Worm (Caenorhabditis elegans) whole organism, young adult: ENCODE results near the gene R03A10.5.

Source experiments
- efl-1 ChIP-seq: fragments of 150-350 bp; optimal IDR thresholded peaks from 2 replicates; lab custom pipeline; 2014; ENCODE audit warnings: missing biosample characterization, missing genetic modification reagents, missing genetic modification characterization
- hlh-26 ChIP-seq: fragments of 200-800 bp; sonication (Bioruptor generic); conservative IDR thresholded peaks from 2 replicates; pipeline ENCODE4 v1.3.6; 2022; ENCODE audit warnings: missing genetic modification reagents, missing genetic modification characterization, missing compliant biosample characterization
- tbp1 ChIP-seq: fragments of 200-800 bp; sonication (Bioruptor generic); optimal IDR thresholded peaks from 2 replicates; lab custom pipeline; 2018; ENCODE audit warnings: mild to moderate bottlenecking, missing genetic modification characterization, missing compliant biosample characterization
- ztf-6 ChIP-seq: fragments of 200-800 bp; sonication (Bioruptor generic); IDR thresholded peaks from 2 replicates; pipeline ENCODE4 v1.3.6; 2022; ENCODE audit warnings: missing genetic modification reagents, missing genetic modification characterization, missing compliant biosample characterization

DNA sequence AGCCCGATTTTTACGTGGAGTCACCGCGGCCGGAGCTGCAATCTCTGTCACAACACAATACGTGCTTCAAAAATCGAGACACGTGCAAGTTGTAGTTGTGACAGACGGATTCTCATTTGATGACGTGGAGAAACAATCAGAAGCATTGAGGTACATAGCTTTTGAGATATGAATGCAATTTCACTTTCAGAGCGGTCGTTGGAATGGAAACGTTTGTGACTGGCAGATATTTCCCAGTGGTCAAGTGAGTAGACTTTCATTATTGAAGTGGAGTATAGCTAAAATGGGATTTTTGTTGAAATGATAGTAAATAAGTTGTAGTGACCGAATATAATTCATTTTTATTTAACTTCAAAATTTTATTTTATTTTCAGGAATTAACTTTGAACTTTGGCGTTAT lies 44.6 kb downstream of the R03A10.5 start:
- TF ChIP-seq tbp1 (GFP tag; lab: Kevin White, UChicago) (no peak), ztf-6 (GFP tag; lab: Robert Waterston, UW) (no peak), hlh-26 (GFP tag; lab: Robert Waterston, UW) (no peak), efl-1 (GFP tag; lab: Kevin White, UChicago) (no peak)
